Worm (Caenorhabditis elegans) whole organism, L1 larva: ENCODE results near the gene nstp-2.

Source experiments
- C04F5.9 ChIP-seq: sonication (generic microtip); optimal IDR thresholded peaks from 2 replicates; lab custom pipeline; 2016; ENCODE audit warnings: missing genetic modification characterization, missing compliant biosample characterization
- C34B4.2 ChIP-seq: sonication (generic microtip); optimal IDR thresholded peaks from 2 replicates; lab custom pipeline; 2017; ENCODE audit warnings: mild to moderate bottlenecking, missing genetic modification characterization, missing compliant biosample characterization
- aly-2 ChIP-seq: fragments of 150-350 bp; optimal IDR thresholded peaks from 2 replicates; lab custom pipeline; 2014; ENCODE audit warnings: missing biosample characterization, missing genetic modification characterization
- ama-1 ChIP-seq: fragments of 150-350 bp; optimal IDR thresholded peaks from 2 replicates; lab custom pipeline; 2014
- blmp-1 ChIP-seq: fragments of 150-350 bp; optimal IDR thresholded peaks from 2 replicates; lab custom pipeline; 2014; ENCODE audit warnings: missing biosample characterization, missing genetic modification characterization
- ceh-8 ChIP-seq: fragments of 200-800 bp; sonication (Bioruptor generic); optimal IDR thresholded peaks from 2 replicates; lab custom pipeline; 2018; ENCODE audit warnings: mild to moderate bottlenecking, missing genetic modification characterization, moderate library complexity, missing compliant biosample characterization
- ceh-82 ChIP-seq, 3 experiments: fragments of 150-350 bp in 1 of 3; sonication (generic microtip) in 2 of 3; optimal IDR thresholded peaks; 2 replicates each; lab custom pipeline; 2014 to 2017; ENCODE audit warnings: missing biosample characterization in 3 of 3, missing genetic modification characterization in 3 of 3
- ceh-90 ChIP-seq: sonication (generic microtip); optimal IDR thresholded peaks from 2 replicates; lab custom pipeline; 2016; ENCODE audit warnings: missing genetic modification characterization, missing compliant biosample characterization
- dpl-1 ChIP-seq, 3 experiments: fragments of 150-350 bp in 2 of 3; sonication (generic microtip) in 1 of 3; optimal IDR thresholded peaks; 2 replicates each; lab custom pipeline; 2014 to 2017; ENCODE audit warnings: missing biosample characterization in 3 of 3, missing genetic modification characterization in 3 of 3, missing genetic modification reagents in 3 of 3
- dsc-1 ChIP-seq: sonication (generic microtip); optimal IDR thresholded peaks from 2 replicates; lab custom pipeline; 2016; ENCODE audit warnings: mild to moderate bottlenecking, missing genetic modification characterization, missing compliant biosample characterization
- efl-3 ChIP-seq: fragments of 200-800 bp; sonication (Bioruptor generic); optimal IDR thresholded peaks from 2 replicates; lab custom pipeline; 2018; ENCODE audit warnings: mild to moderate bottlenecking, missing genetic modification characterization, missing compliant biosample characterization
- egl-27 ChIP-seq, 2 experiments: fragments of 150-350 bp in 1 of 2; sonication (generic microtip); optimal IDR thresholded peaks; 3 replicates each; lab custom pipeline; 2017 to 2018; ENCODE audit warnings: missing biosample characterization in 2 of 2, missing genetic modification characterization in 2 of 2, missing genetic modification reagents in 2 of 2
- ets-5 ChIP-seq: fragments of 200-800 bp; sonication (Bioruptor generic); IDR thresholded peaks from 2 replicates; pipeline ENCODE4 v1.3.6; 2022; ENCODE audit warnings: missing genetic modification characterization, missing compliant biosample characterization
- fkh-10 ChIP-seq: sonication (generic microtip); optimal IDR thresholded peaks from 2 replicates; lab custom pipeline; 2017; ENCODE audit warnings: missing biosample characterization, missing genetic modification reagents, missing genetic modification characterization
- fkh-4 ChIP-seq: sonication (generic microtip); optimal IDR thresholded peaks from 2 replicates; lab custom pipeline; 2016; ENCODE audit warnings: missing compliant biosample characterization, missing genetic modification characterization, borderline replicate concordance
- fkh-8 ChIP-seq: sonication (generic microtip); optimal IDR thresholded peaks from 2 replicates; lab custom pipeline; 2016; ENCODE audit warnings: mild to moderate bottlenecking, missing genetic modification characterization, missing compliant biosample characterization
- hpl-2 ChIP-seq: fragments of 150-350 bp; optimal IDR thresholded peaks from 2 replicates; lab custom pipeline; 2014; ENCODE audit warnings: missing biosample characterization, missing genetic modification reagents, missing genetic modification characterization
- irx-1 ChIP-seq: sonication (generic microtip); optimal IDR thresholded peaks from 2 replicates; lab custom pipeline; 2016; ENCODE audit warnings: missing genetic modification characterization, missing compliant biosample characterization
- isw-1 ChIP-seq: fragments of 200-800 bp; sonication (Bioruptor generic); IDR thresholded peaks from 2 replicates; pipeline ENCODE4 v1.3.6; 2022; ENCODE audit warnings: missing genetic modification characterization, missing compliant biosample characterization
- jun-1 ChIP-seq: fragments of 150-350 bp; optimal IDR thresholded peaks from 2 replicates; lab custom pipeline; 2014; ENCODE audit warnings: missing biosample characterization, missing genetic modification reagents, missing genetic modification characterization
- lin-13 ChIP-seq: fragments of 150-350 bp; optimal IDR thresholded peaks from 2 replicates; lab custom pipeline; 2014; ENCODE audit warnings: missing biosample characterization, missing genetic modification reagents, missing genetic modification characterization
- lin-14 ChIP-seq: fragments of 200-800 bp; sonication (Bioruptor generic); optimal IDR thresholded peaks from 2 replicates; lab custom pipeline; 2018; ENCODE audit warnings: mild to moderate bottlenecking, missing genetic modification characterization, moderate library complexity, missing compliant biosample characterization
- lin-15B ChIP-seq: fragments of 150-350 bp; sonication (generic microtip); optimal IDR thresholded peaks from 3 replicates; lab custom pipeline; 2014; ENCODE audit warnings: missing biosample characterization, missing genetic modification characterization
- lin-39 ChIP-seq: fragments of 150-350 bp; optimal IDR thresholded peaks from 2 replicates; lab custom pipeline; 2014; ENCODE audit warnings: missing biosample characterization, missing genetic modification reagents, missing genetic modification characterization
- lsy-2 ChIP-seq, 2 experiments: fragments of 150-350 bp; optimal IDR thresholded peaks; 2 replicates each; lab custom pipeline; 2014; ENCODE audit warnings: missing biosample characterization in 2 of 2, missing genetic modification characterization in 2 of 2
- mdl-1 ChIP-seq, 2 experiments: fragments of 150-350 bp; optimal IDR thresholded peaks; 2 replicates each; lab custom pipeline; 2014 to 2017; ENCODE audit warnings: missing biosample characterization in 2 of 2, missing genetic modification characterization in 2 of 2, inconsistent platforms in 1 of 2
- mef-2 ChIP-seq: fragments of 150-350 bp; optimal IDR thresholded peaks from 2 replicates; lab custom pipeline; 2014; ENCODE audit warnings: missing biosample characterization, missing genetic modification characterization
- nhr-12 ChIP-seq: sonication (generic microtip); optimal IDR thresholded peaks from 2 replicates; lab custom pipeline; 2017; ENCODE audit warnings: missing biosample characterization, missing genetic modification characterization
- nhr-19 ChIP-seq: fragments of 200-800 bp; sonication (Bioruptor generic); conservative IDR thresholded peaks from 2 replicates; pipeline ENCODE4 v1.3.6; 2022; ENCODE audit warnings: missing genetic modification characterization, missing compliant biosample characterization
- nhr-20 ChIP-seq: sonication (generic microtip); optimal IDR thresholded peaks from 2 replicates; lab custom pipeline; 2016; ENCODE audit warnings: mild to moderate bottlenecking, missing genetic modification characterization, missing compliant biosample characterization
- nhr-28 ChIP-seq: fragments of 150-350 bp; optimal IDR thresholded peaks from 2 replicates; lab custom pipeline; 2014; ENCODE audit warnings: missing biosample characterization, missing genetic modification characterization
- nhr-47 ChIP-seq: sonication (generic microtip); optimal IDR thresholded peaks from 2 replicates; lab custom pipeline; 2016; ENCODE audit warnings: mild to moderate bottlenecking, missing genetic modification characterization, moderate library complexity, missing compliant biosample characterization
- nhr-71 ChIP-seq: sonication (generic microtip); optimal IDR thresholded peaks from 2 replicates; lab custom pipeline; 2016; ENCODE audit warnings: mild to moderate bottlenecking, missing genetic modification characterization, moderate library complexity, missing compliant biosample characterization
- nhr-76 ChIP-seq: sonication (generic microtip); optimal IDR thresholded peaks from 2 replicates; lab custom pipeline; 2017; ENCODE audit warnings: missing biosample characterization, missing genetic modification characterization
- nhr-77 ChIP-seq: fragments of 150-350 bp; optimal IDR thresholded peaks from 2 replicates; lab custom pipeline; 2014; ENCODE audit warnings: missing biosample characterization, missing genetic modification characterization
- nhr-84 ChIP-seq: sonication (generic microtip); optimal IDR thresholded peaks from 2 replicates; lab custom pipeline; 2017; ENCODE audit warnings: missing biosample characterization, missing genetic modification characterization
- nhr-85 ChIP-seq: sonication (generic microtip); peaks from one replicate; lab custom pipeline; 2016; ENCODE audit warnings: missing genetic modification characterization, inconsistent platforms, missing compliant biosample characterization
- pag-3 ChIP-seq: sonication (generic microtip); optimal IDR thresholded peaks from 2 replicates; lab custom pipeline; 2017; ENCODE audit warnings: missing genetic modification characterization, mild to moderate bottlenecking, missing compliant biosample characterization, antibody characterized with exemption, borderline replicate concordance; ENCODE audit not compliant: insufficient read depth
- pax-3 ChIP-seq: fragments of 200-800 bp; sonication (Bioruptor generic); optimal IDR thresholded peaks from 2 replicates; lab custom pipeline; 2018; ENCODE audit warnings: mild to moderate bottlenecking, missing genetic modification characterization, moderate library complexity, missing compliant biosample characterization
- pqm-1 ChIP-seq: sonication (generic microtip); optimal IDR thresholded peaks from 3 replicates; lab custom pipeline; 2017; ENCODE audit warnings: missing biosample characterization, missing genetic modification characterization
- rnt-1 ChIP-seq: sonication (generic microtip); optimal IDR thresholded peaks from 2 replicates; lab custom pipeline; 2016; ENCODE audit warnings: mild to moderate bottlenecking, missing genetic modification characterization, moderate library complexity, missing compliant biosample characterization
- snu-23 ChIP-seq: sonication (generic microtip); optimal IDR thresholded peaks from 2 replicates; lab custom pipeline; 2016; ENCODE audit warnings: missing genetic modification characterization, missing compliant biosample characterization
- sox-4 ChIP-seq: sonication (generic microtip); optimal IDR thresholded peaks from 2 replicates; lab custom pipeline; 2016; ENCODE audit warnings: missing genetic modification characterization, missing compliant biosample characterization
- sup-37 ChIP-seq: fragments of 200-800 bp; sonication (Bioruptor generic); optimal IDR thresholded peaks from 2 replicates; lab custom pipeline; 2018; ENCODE audit warnings: mild to moderate bottlenecking, missing genetic modification characterization, missing compliant biosample characterization
- tbx-2 ChIP-seq: sonication (generic microtip); optimal IDR thresholded peaks from 2 replicates; lab custom pipeline; 2016; ENCODE audit warnings: missing genetic modification characterization, missing compliant biosample characterization
- tlp-1 ChIP-seq: fragments of 150-350 bp; optimal IDR thresholded peaks from 2 replicates; lab custom pipeline; 2014; ENCODE audit warnings: missing biosample characterization, missing genetic modification characterization
- unc-130 ChIP-seq: fragments of 150-350 bp; optimal IDR thresholded peaks from 2 replicates; lab custom pipeline; 2017; ENCODE audit warnings: missing biosample characterization, missing genetic modification characterization, inconsistent platforms
- unc-86 ChIP-seq: sonication (generic microtip); optimal IDR thresholded peaks from 2 replicates; lab custom pipeline; 2016; ENCODE audit warnings: missing genetic modification characterization, missing compliant biosample characterization
- unc-98 ChIP-seq: fragments of 200-800 bp; sonication (Bioruptor generic); IDR thresholded peaks from 2 replicates; pipeline ENCODE4 v1.3.6; 2022; ENCODE audit warnings: missing genetic modification characterization, missing compliant biosample characterization
- xbp-1 ChIP-seq: sonication (generic microtip); optimal IDR thresholded peaks from 2 replicates; lab custom pipeline; 2016; ENCODE audit warnings: missing genetic modification characterization, missing compliant biosample characterization
- zag-1 ChIP-seq: fragments of 150-350 bp; optimal IDR thresholded peaks from 2 replicates; lab custom pipeline; 2014; ENCODE audit warnings: missing biosample characterization, missing genetic modification characterization
- zip-4 ChIP-seq: fragments of 200-800 bp; sonication (Bioruptor generic); optimal IDR thresholded peaks from 2 replicates; lab custom pipeline; 2018; ENCODE audit warnings: mild to moderate bottlenecking, missing genetic modification characterization, moderate library complexity, missing compliant biosample characterization
- ztf-4 ChIP-seq: fragments of 150-350 bp; optimal IDR thresholded peaks from 2 replicates; lab custom pipeline; 2014; ENCODE audit warnings: missing biosample characterization, missing genetic modification characterization

nstp-2 gene

ce11 chrIV:6585397-6585921 is 20.5 kb downstream of the nstp-2 start, which contains the start of the genes F38A5.2 and dnj-11:
Gene F38A5.2 (minus strand): TSS chrIV:6585400.
Gene dnj-11 (plus strand): TSS chrIV:6585871.
- TF ChIP-seq lsy-2 (tag; optimal IDR thresholded peaks at IDR 0.05; lab: Kevin White, UChicago): peak; percentile 87 to 93
- peak; percentile 77 for TF ChIP-seq nhr-77 (tag; lab: Kevin White, UChicago)
- no peak for TF ChIP-seq nhr-76 (tag; lab: Kevin White, UChicago)
- TF ChIP-seq efl-3 (GFP tag; lab: Kevin White, UChicago): no peak
- no peak for TF ChIP-seq fkh-4 (tag; lab: Kevin White, UChicago)
- peak; percentile 29 for TF ChIP-seq ztf-4
- TF ChIP-seq nhr-47 (tag; lab: Kevin White, UChicago): peak; percentile 88
- TF ChIP-seq unc-98 (GFP tag; lab: Robert Waterston, UW): no peak
- peak; percentile 86 for TF ChIP-seq xbp-1
- peak; percentile 70 for TF ChIP-seq lin-13 (GFP tag; lab: Kevin White, UChicago)
- TF ChIP-seq lin-14 (GFP tag; lab: Kevin White, UChicago): peak; percentile 89
- TF ChIP-seq ama-1 (lab: Kevin White, UChicago): no peak
- peak; percentile 91 for TF ChIP-seq snu-23 (GFP tag; lab: Kevin White, UChicago)
- TF ChIP-seq fkh-10 (GFP tag; lab: Kevin White, UChicago): peak; percentile 65
- TF ChIP-seq pqm-1 (tag; lab: Kevin White, UChicago): no peak
- TF ChIP-seq nhr-84 (tag; lab: Kevin White, UChicago): peak; percentile 19
- peak; percentile 69 for TF ChIP-seq jun-1 (tag; lab: Kevin White, UChicago)
- TF ChIP-seq ceh-90 (tag; lab: Kevin White, UChicago): no peak
- TF ChIP-seq irx-1 (tag; lab: Kevin White, UChicago): peak; percentile 75
- peak; percentile 72 for TF ChIP-seq blmp-1 (tag; lab: Kevin White, UChicago)
- TF ChIP-seq nhr-71: peak; percentile 90
- peak; percentile 85 for TF ChIP-seq aly-2
- peak; percentile 70 to 93 (median 80) for TF ChIP-seq ceh-82 (tag; optimal IDR thresholded peaks at IDR 0.05; lab: Kevin White, UChicago)
- peak; percentile 86 for TF ChIP-seq tbx-2 (tag; lab: Kevin White, UChicago)
- peak; percentile 87 for TF ChIP-seq nhr-20 (tag; lab: Kevin White, UChicago)
- TF ChIP-seq ceh-8 (GFP tag; lab: Kevin White, UChicago): no peak
- peak; percentile 48 for TF ChIP-seq pax-3 (tag; lab: Kevin White, UChicago)
- TF ChIP-seq sox-4 (tag; lab: Kevin White, UChicago): peak; percentile 42
- peak; percentile 88 for TF ChIP-seq isw-1 (GFP tag; lab: Robert Waterston, UW)
- no peak for TF ChIP-seq ets-5 (GFP tag; lab: Robert Waterston, UW)
- peak; percentile 7 for TF ChIP-seq sup-37 (GFP tag; lab: Kevin White, UChicago)
- TF ChIP-seq mef-2 (tag; lab: Kevin White, UChicago): no peak
- peak; percentile 92 for TF ChIP-seq nhr-85 (tag; lab: Kevin White, UChicago)
- peak in 1 of 2 experiments; percentile 76 for TF ChIP-seq mdl-1 (tag; optimal IDR thresholded peaks at IDR 0.05; lab: Kevin White, UChicago)
- TF ChIP-seq zip-4: peak; percentile 58
- TF ChIP-seq pag-3: peak; percentile 26
- no peak for TF ChIP-seq C34B4.2
- peak; percentile 28 for TF ChIP-seq C04F5.9
- peak; percentile 90 for TF ChIP-seq unc-130 (tag; lab: Kevin White, UChicago)
- TF ChIP-seq nhr-19: peak; percentile 82
- peak; percentile 79 to 86 (median 83) for TF ChIP-seq dpl-1 (GFP tag; optimal IDR thresholded peaks at IDR 0.05; lab: Kevin White, UChicago)
- peak; percentile 80 for TF ChIP-seq unc-86
- TF ChIP-seq nhr-28 (tag; lab: Kevin White, UChicago): no peak
- peak; percentile 90 for TF ChIP-seq rnt-1 (tag; lab: Kevin White, UChicago)
- peak; percentile 81 for TF ChIP-seq fkh-8 (tag; lab: Kevin White, UChicago)
- peak; percentile 59 for TF ChIP-seq lin-39 (tag; lab: Kevin White, UChicago)
- TF ChIP-seq zag-1 (tag; lab: Kevin White, UChicago): no peak
- TF ChIP-seq tlp-1 (tag; lab: Kevin White, UChicago): no peak
- no peak for TF ChIP-seq nhr-12
- peak; percentile 62 for TF ChIP-seq hpl-2 (GFP tag; lab: Kevin White, UChicago)
- TF ChIP-seq dsc-1: peak; percentile 75
- TF ChIP-seq lin-15B (tag; lab: Kevin White, UChicago): peak; percentile 91
- TF ChIP-seq egl-27 (tag; optimal IDR thresholded peaks at IDR 0.05; lab: Kevin White, UChicago): no peak
